Fruit fly (Drosophila melanogaster) whole organism, adult: ENCODE results near the gene CG32713.

Experiments used
- CG11617 ChIP-seq: fragments of 200-800 bp; sonication (Bioruptor generic); optimal IDR thresholded peaks from 2 replicates; lab custom pipeline; 2017; ENCODE audit warnings: mild to moderate bottlenecking, missing biosample characterization, missing genetic modification reagents, missing genetic modification characterization
- CG33017 ChIP-seq: fragments of 200-800 bp; sonication (Bioruptor generic); optimal IDR thresholded peaks from 2 replicates; lab custom pipeline; 2018; ENCODE audit warnings: missing biosample characterization, mild to moderate bottlenecking, missing genetic modification characterization, moderate library complexity
- CG7101 ChIP-seq: fragments of 200-800 bp; sonication (Bioruptor generic); optimal IDR thresholded peaks from 2 replicates; lab custom pipeline; 2018; ENCODE audit warnings: missing biosample characterization, mild to moderate bottlenecking, missing genetic modification characterization, moderate library complexity
- Clk ChIP-seq: fragments of 200-800 bp; sonication (Bioruptor generic); optimal IDR thresholded peaks from 2 replicates; lab custom pipeline; 2017; ENCODE audit warnings: missing biosample characterization, missing genetic modification characterization
- Hr96 ChIP-seq: fragments of 200-800 bp; sonication (Bioruptor generic); optimal IDR thresholded peaks from 2 replicates; lab custom pipeline; 2016; ENCODE audit warnings: missing biosample characterization, missing genetic modification characterization
- Mnt ChIP-seq: fragments of 200-800 bp; sonication (Bioruptor generic); optimal IDR thresholded peaks from 2 replicates; lab custom pipeline; 2016; ENCODE audit warnings: missing biosample characterization, mild to moderate bottlenecking, missing genetic modification characterization
- cic ChIP-seq: fragments of 200-800 bp; sonication (Bioruptor generic); optimal IDR thresholded peaks from 2 replicates; lab custom pipeline; 2017; ENCODE audit warnings: missing biosample characterization, mild to moderate bottlenecking, missing genetic modification characterization, moderate library complexity
- cnc ChIP-seq, 2 experiments: fragments of >200 bp; optimal IDR thresholded peaks; 2 replicates each; lab custom pipeline; 2017
- kay ChIP-seq: fragments of 200-800 bp; sonication (Bioruptor generic); peaks from one replicate; lab custom pipeline; 2016; ENCODE audit warnings: missing biosample characterization, missing genetic modification characterization, borderline replicate concordance
- ovo ChIP-seq: fragments of 200-800 bp; sonication (Bioruptor generic); optimal IDR thresholded peaks from 2 replicates; lab custom pipeline; 2016; ENCODE audit warnings: missing biosample characterization, missing genetic modification characterization
- pad ChIP-seq: fragments of 200-800 bp; sonication (Bioruptor generic); optimal IDR thresholded peaks from 3 replicates; lab custom pipeline; 2017; ENCODE audit warnings: missing biosample characterization, missing genetic modification characterization, mild to moderate bottlenecking, moderate library complexity, missing genetic modification reagents
- tj ChIP-seq: fragments of 200-800 bp; sonication (Bioruptor generic); optimal IDR thresholded peaks from 3 replicates; lab custom pipeline; 2017; ENCODE audit warnings: missing biosample characterization, mild to moderate bottlenecking, missing genetic modification characterization, moderate library complexity
- toe ChIP-seq: fragments of 200-800 bp; sonication (Bioruptor generic); optimal IDR thresholded peaks from 2 replicates; lab custom pipeline; 2016; ENCODE audit warnings: missing biosample characterization, missing genetic modification characterization

dm6 chrX:8413513-8414113, 43.8 kb downstream of the CG32713 start:
- peak; percentile 34 for TF ChIP-seq kay (GFP tag; lab: Kevin White, UChicago)
- no peak for TF ChIP-seq cnc (optimal IDR thresholded peaks at IDR 0.05; lab: Kevin White, UChicago)
- no peak for TF ChIP-seq ovo
- TF ChIP-seq toe (GFP tag; lab: Kevin White, UChicago): no peak
- no peak for TF ChIP-seq Clk (GFP tag; lab: Kevin White, UChicago)
- TF ChIP-seq Mnt (GFP tag; lab: Kevin White, UChicago): no peak
- no peak for TF ChIP-seq CG7101 (tag; lab: Kevin White, UChicago)
- no peak for TF ChIP-seq CG11617 (GFP tag; lab: Kevin White, UChicago)
- TF ChIP-seq tj (GFP tag; lab: Kevin White, UChicago): peak; percentile 93
- TF ChIP-seq pad (GFP tag; lab: Kevin White, UChicago): no peak
- TF ChIP-seq CG33017 (tag; lab: Kevin White, UChicago): no peak
- no peak for TF ChIP-seq cic
- TF ChIP-seq Hr96 (GFP tag; lab: Kevin White, UChicago): no peak
